Worm (Caenorhabditis elegans): Measurements from ENCODE around the gene hlh-25.

DNA sequence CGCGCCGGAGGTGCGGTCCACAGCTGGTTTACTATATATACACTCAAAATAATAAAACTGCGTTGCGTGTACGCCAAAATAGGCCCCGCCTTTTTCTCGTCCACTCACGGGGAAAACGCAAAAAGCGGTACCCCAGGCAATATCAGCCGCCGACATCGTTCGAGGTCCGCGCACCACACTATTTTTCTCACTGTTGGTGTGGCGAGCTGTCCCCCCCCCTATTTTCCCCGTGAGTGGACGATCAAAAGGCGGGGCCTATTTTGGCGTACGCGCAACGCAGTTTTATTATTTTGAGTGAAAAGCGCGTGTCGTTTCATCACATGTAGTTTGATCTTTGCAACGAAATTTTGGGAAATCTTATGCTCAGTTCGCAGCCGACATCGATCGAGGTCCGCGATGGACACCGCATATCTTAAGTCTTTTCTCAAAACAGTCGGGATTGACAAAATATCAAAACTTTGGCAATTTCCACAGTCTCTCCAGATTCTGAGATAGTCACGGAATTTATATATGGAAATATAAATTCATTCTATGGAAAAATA lies 30.1 kb downstream of the hlh-25 start:
- TF ChIP-seq W03F9.2 (tag; optimal IDR thresholded peaks at IDR 0.05) (no peak), him-1 (tag; optimal IDR thresholded peaks at IDR 0.05) (no peak)
